Fruit fly (Drosophila melanogaster): ENCODE results near the gene snu.
A peak's percentile ranks its signal among the peaks of the same experiment; 100 is the strongest.

The snu gene

DNA sequence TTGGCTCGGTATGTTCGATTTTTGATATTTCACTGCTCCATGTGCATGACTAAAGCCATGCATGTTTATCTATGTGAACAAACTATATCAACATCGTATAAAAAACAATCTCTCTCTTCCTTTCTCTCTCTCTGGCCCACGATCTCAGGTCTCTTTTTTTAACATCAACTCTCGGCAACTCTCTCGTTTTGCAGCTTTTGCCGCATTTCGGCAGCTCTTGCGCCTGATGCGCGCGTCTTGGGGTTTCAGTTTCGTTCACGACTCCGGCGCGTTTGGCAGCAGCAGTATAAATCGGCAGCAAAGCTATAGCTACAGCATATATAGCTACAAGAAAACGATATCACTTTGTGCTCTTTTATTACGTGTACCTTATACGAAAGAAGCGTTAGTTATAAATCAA, at the start of gene snu:
TSS of gene snu (plus strand) at position 254 of the 400 bp plus-strand sequence.
- TF ChIP-seq CG17801 (GFP tag; optimal IDR thresholded peaks at IDR 0.05; ENCODE audit: partially characterized antibody) = no peak

DNA sequence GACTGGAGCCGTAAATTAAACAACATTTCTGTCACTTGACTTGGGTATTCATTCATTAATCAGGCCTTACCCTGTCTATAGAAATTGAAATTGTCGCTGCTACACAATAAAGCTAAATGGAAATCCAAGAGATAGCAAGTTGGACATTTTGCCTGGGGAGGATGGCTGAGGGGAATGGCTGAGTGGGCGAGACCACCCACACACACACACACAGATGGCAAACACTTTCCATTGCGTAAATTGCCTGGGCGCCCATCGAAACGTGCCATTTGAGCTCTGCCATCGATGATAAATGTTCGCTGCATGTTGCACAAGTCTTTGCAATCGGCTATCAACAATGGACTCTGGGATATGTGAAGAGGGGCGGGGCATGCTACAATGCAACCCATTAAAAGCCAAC, 47.6 kb upstream of the snu start:
- TF ChIP-seq CG17801 (GFP tag; optimal IDR thresholded peaks at IDR 0.05; ENCODE audit: partially characterized antibody) = no peak

DNA sequence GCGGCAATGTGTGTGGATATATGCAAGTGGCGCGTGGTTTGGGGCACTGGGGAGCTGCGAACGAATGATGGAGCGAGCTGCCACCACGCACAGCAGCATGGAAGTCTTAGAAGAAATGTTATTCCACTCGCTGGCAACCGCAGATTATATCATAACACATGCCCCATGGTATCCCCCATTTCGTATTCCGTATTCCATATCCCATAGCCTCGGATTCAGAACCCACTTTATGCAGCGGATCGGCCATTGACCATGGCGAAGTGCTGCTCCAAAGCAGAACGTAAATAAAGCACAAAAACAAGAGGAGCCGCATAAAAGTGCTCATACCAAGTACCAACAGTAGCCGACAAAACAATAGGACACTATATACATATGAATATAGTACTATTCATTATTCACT, 46.1 kb upstream of the snu start:
- no peak for TF ChIP-seq CG17801 (GFP tag; optimal IDR thresholded peaks at IDR 0.05; ENCODE audit: partially characterized antibody)

DNA sequence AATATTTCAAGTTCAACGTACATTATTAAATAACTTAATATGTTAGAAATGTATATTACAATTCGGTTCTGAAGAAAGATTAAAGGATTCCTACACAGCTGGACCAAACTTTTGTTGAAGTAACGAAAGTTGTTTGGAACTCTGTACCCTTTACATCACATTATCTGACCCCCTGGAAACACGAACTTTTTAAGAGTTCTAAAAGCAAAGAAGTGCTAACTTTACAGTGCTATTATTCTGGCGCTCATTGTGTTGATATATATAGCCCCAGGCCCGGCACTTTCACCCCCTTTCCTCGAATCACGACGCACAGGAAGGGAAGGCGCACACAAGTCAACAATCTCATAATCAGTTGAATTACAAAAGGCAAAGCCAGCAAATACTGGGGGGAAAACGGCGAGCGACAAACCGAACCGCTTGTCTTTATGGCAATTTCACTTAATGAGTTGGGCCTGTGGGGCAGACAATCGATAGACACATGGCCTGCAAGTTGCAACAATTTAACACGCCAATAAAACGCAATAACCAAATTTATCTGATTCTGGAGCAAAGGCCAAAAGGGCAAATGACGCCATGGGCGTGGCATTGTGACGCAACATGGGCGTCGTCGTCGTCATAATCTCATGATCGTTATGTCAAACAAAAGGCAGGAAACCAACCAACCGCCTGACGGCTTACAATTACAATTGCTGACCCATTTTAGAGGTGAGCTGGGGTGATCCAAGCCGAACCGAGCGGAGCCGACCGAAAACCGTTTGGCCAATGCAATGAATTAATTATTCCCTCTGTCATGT, 45.5 kb upstream of the snu start:
- no peak for TF ChIP-seq CG17801 (GFP tag; optimal IDR thresholded peaks at IDR 0.05; ENCODE audit: partially characterized antibody)

DNA sequence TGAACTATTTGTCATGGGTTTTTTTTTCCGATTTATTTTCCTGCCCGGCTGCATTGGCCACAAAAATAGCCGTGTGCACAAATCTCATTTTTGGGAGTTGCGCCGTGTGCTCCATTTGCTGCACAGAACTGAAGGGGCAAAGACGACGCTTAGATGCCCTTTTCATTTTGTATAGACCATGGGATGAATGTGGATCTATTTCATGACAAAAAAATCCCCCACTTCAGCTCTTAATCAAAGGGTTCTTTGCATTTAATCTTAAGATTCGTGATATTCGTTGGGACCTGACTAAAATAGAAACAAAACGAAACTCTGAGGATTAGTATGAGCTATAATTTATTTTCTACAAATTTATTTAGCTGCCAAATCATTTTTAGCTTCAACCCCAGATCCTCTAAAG, 44.7 kb upstream of the snu start:
- no peak for TF ChIP-seq CG17801 (GFP tag; optimal IDR thresholded peaks at IDR 0.05; ENCODE audit: partially characterized antibody)

DNA sequence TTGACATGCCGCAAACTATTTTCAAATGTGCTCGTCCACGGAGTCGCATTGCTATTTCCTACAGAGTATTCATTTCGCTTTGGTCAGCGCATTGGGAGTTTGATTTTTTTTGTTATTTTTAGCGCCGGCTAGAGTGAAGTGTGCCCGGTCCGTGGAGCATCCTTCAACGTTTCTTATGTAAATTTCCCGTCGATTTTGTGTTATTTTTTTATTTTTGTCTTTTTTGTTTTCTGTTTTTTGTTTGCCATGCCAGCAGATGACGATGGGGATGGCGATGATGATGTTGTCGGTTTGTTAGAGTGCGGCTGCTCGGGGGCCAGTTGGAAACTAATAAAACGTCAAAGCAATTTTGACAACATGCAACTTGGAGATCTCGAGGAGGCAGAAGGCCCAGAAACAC, 44.0 kb upstream of the snu start:
- TF ChIP-seq CG17801 (GFP tag; optimal IDR thresholded peaks at IDR 0.05; ENCODE audit: partially characterized antibody) = no peak

DNA sequence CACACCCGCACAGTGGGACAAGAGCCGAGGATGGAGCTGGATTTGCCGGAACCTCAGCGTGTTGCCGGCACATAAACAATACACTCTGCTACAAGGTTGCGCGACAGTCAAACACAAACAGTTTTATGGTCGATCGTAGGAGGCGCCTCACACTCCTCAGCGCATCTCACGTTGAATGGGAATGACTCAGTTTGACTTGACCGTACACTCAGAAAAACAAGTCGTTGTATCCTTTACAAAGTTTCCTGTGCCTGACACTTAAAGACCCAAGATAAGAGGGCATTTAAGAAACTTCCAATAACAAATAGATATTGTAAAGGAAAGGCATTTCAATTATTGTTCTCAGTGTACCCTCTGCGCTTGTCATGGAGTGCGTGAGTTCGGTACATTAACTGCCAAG, 43.1 kb upstream of the snu start:
- TF ChIP-seq CG17801 (GFP tag; optimal IDR thresholded peaks at IDR 0.05; ENCODE audit: partially characterized antibody) = no peak

DNA sequence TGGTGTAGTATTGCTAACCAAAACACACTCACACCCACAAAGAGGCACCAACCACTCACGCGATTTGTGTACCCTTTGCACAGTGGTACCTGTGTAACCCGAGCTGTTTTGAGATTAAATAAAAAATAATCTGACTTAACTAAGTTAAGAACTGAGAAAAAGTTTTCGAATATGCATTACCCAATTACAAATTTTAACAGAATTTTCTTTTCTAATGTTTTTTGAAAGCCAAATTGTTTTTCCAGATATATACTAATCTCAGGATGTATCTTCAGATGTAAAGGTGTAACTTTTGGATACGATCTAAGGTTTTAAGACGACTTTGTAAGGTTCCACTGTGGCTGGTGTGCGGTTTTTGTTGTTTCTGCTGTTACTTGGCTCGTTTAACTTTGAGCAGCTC, 41.1 kb upstream of the snu start:
- TF ChIP-seq CG17801 (GFP tag; optimal IDR thresholded peaks at IDR 0.05; ENCODE audit: partially characterized antibody) = peak; percentile 80

DNA sequence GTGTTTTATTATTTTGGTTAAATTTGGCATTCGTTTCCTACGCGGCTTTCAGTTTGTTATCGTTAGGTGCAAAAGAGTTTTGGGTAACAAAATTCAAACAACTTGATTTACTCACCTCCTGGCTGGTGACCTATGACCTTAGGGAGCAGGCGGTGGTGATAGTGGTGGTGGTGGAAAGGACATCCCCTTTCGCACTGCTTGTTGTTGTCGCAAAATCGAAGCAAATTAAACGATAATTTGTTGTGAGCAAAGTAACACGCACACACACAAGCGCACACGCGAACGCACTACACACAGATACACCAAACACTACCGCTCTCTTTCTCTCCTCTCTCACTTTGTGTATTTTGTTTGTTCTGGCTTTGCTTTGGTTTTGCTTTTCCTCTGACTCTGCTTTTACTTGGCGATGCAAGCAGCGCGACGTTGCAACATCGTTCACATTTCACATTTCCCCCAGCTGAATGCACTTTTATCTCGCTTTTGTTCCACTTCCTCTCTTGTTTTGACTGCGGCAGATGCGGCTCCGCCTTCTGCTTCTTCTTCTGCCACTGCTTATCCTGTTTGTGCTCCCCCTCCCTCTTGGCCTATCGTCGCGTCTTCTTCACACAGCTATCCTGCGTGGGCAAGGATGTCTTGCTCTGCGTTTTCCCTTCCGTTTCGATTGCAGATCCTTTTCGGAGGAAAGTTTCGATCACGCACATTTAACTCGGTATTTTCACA, 40.4 kb upstream of the snu start:
- TF ChIP-seq CG17801 (GFP tag; optimal IDR thresholded peaks at IDR 0.05; ENCODE audit: partially characterized antibody) = no peak

DNA sequence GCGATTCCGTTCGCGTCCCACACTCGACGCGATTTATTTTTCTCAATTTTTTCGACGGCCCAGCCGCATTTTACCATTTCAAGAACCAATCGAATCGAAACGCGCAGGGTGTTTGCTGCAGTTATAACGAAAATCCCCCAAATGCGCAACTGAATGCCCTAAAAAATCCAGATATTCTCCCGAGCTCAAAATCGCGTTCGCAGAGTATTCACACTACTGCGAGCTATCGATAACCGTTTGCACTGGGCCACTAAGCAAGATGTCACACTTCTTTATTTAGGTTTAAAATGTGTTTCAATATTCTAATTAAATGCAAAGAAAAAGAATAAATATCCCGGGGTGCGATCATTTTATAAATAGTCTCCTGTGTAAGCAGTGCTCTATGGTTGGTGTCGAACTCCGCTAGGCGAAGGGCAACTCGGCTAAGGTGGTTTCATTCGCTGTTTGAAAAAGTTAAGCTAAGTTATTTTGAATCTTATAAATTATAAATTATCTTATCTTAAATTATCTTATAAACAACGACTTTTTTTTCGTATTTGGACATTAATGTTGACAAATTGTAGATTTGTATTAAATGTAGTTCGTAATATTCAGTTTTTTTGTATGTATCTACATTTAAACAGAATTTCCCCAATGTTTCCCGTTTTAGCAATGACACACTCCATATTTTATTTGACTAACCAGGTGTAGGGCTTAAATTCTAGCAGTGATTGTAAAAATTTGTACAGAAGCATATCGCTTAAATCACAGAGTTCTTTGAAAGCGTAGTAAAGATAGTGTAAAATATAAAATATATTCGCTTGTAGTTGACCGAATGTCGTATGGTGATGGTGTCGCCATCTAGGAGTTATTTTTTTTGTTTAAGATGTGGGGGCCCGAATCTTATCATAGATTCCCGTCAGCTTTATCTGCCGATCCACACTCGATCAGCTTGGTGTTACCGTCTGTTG, 39.6 kb upstream of the snu start, which contains the start of gene CG10011:
TSS of gene CG10011 (minus strand) at position 119 of the 950 bp plus-strand sequence.
- TF ChIP-seq CG17801 (GFP tag; optimal IDR thresholded peaks at IDR 0.05; ENCODE audit: partially characterized antibody) = no peak

DNA sequence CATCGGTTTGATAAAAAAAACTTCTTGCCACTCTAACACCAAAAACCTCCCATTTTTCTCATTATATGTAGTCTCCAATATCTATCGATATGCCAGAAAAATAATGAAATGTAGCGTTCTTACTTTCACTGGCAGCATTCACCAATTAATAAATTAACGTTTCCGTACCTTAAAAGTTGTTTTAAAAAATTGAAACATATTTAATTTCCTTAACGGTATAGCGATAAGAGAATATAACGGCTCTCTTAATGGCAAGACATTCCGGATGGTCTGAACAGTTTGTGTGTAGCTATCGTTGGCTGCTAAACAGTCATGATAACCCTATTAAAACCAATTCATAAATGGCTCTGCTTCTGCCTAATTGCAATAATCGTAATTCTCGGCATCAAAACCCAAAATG, 38.7 kb upstream of the snu start, which contains the start of gene CG9988:
TSS of gene CG9988 (plus strand) at position 301 of the 400 bp plus-strand sequence.
- no peak for TF ChIP-seq CG17801 (GFP tag; optimal IDR thresholded peaks at IDR 0.05; ENCODE audit: partially characterized antibody)

DNA sequence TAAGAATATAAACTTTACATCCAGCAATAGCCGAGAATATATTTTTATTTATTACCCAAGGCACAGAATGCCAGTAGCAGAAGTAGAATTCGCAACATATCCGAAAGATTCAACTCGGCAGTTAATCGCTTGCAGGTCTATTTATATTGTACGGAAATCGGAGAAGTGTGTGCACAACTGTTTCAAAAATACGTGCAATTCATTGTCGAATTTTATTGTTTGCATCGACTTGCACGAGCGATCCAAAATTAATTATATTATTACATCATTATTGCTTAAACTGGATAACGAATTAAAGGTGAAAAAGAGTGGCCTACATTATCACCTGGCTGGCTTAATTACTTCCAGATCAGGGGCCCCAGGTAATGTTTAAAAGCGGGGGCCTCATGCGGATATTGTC, 32.0 kb upstream of the snu start, which contains the start of gene CG14062:
TSS of gene CG14062 (minus strand) at position 101 of the 400 bp plus-strand sequence.
- TF ChIP-seq CG17801 (GFP tag; optimal IDR thresholded peaks at IDR 0.05; ENCODE audit: partially characterized antibody) = no peak

DNA sequence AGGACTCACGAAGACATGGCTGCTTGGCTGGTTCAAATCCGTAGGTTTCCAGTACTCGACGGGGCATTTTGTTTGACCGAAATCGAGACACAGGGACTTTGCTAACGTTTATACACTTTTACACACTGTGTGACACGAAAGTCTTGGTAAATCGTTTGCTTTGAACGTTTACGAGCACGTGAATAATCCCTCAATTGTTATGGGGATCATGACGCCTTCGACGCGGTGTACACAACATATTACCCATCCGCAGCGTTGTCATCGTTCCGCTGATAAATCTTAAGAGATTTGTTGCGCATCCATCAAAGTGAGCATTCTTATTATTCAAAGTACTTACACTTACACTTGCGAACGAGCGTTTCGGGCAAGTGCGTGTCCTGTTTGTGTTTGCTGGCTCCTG, 24.5 kb upstream of the snu start, which contains the start of gene CG31050:
TSS of gene CG31050 (minus strand) at position 101 of the 400 bp plus-strand sequence.
- TF ChIP-seq CG17801 (GFP tag; optimal IDR thresholded peaks at IDR 0.05; ENCODE audit: partially characterized antibody) = no peak

DNA sequence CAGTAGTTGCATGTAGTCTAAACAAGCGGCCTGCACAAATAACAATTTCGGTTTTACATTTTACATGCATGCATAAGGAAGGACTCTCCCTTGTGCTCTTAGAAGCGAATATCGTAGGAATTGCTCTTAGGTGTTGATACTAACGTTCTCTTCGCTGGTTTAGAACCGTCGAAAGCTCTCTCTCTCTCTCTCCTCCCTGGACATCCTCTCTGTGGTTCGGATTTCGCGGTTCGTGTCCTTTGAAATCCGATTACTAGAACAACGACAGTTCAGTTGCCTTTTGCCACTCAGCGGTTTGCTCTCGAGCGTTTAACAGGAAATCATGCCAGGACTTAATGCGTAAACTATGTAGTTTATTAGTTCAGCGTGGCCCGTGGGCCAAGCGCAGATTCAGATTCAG, 20.2 kb upstream of the snu start:
- TF ChIP-seq CG17801 (GFP tag; optimal IDR thresholded peaks at IDR 0.05; ENCODE audit: partially characterized antibody) = no peak
